Fruit fly (Drosophila melanogaster) whole organism, pupa: ENCODE data around the gene CG46308.

Source experiments
- CG10348 ChIP-seq: fragments of 200-800 bp; sonication (Bioruptor generic); IDR thresholded peaks from 2 replicates; pipeline ENCODE4 v1.3.6; 2022; ENCODE audit warnings: missing biosample characterization, missing genetic modification characterization
- CG12605 ChIP-seq: fragments of 200-800 bp; sonication (Bioruptor generic); IDR thresholded peaks from 2 replicates; pipeline ENCODE4 v1.3.6; 2022; ENCODE audit warnings: missing biosample characterization, missing genetic modification characterization
- CG13204 ChIP-seq: fragments of 200-800 bp; sonication (Bioruptor generic); optimal IDR thresholded peaks from 2 replicates; lab custom pipeline; 2018; ENCODE audit warnings: missing biosample characterization, mild to moderate bottlenecking, missing genetic modification characterization, moderate library complexity
- CG14655 ChIP-seq: fragments of 200-800 bp; sonication (Bioruptor generic); optimal IDR thresholded peaks from 3 replicates; lab custom pipeline; 2017; ENCODE audit warnings: mild to moderate bottlenecking, missing biosample characterization, missing genetic modification reagents, missing genetic modification characterization
- CG15710 ChIP-seq: fragments of 200-800 bp; sonication (Bioruptor generic); optimal IDR thresholded peaks from 2 replicates; lab custom pipeline; 2018; ENCODE audit warnings: missing biosample characterization, mild to moderate bottlenecking, missing genetic modification characterization, moderate library complexity
- CG17806 ChIP-seq: fragments of 200-800 bp; sonication (Bioruptor generic); optimal IDR thresholded peaks from 2 replicates; lab custom pipeline; 2018; ENCODE audit warnings: missing biosample characterization, mild to moderate bottlenecking, missing genetic modification characterization, moderate library complexity
- CG32121 ChIP-seq: fragments of 200-800 bp; sonication (Bioruptor generic); IDR thresholded peaks from 2 replicates; pipeline ENCODE4 v1.3.6; 2022; ENCODE audit warnings: missing biosample characterization, missing genetic modification characterization
- CG34367 ChIP-seq: fragments of 200-800 bp; sonication (Bioruptor generic); optimal IDR thresholded peaks from 2 replicates; lab custom pipeline; 2018; ENCODE audit warnings: missing biosample characterization, mild to moderate bottlenecking, missing genetic modification characterization
- CG4496 ChIP-seq: fragments of 200-800 bp; sonication (Bioruptor generic); IDR thresholded peaks from 3 replicates; pipeline ENCODE4 v1.3.6; 2022; ENCODE audit warnings: missing biosample characterization, missing genetic modification characterization
- CG8159 ChIP-seq: fragments of 200-800 bp; sonication (Bioruptor generic); optimal IDR thresholded peaks from 3 replicates; lab custom pipeline; 2018; ENCODE audit warnings: missing biosample characterization, mild to moderate bottlenecking, missing genetic modification characterization, moderate library complexity
- CG8301 ChIP-seq: fragments of 200-800 bp; sonication (Bioruptor generic); optimal IDR thresholded peaks from 2 replicates; lab custom pipeline; 2018; ENCODE audit warnings: missing biosample characterization, mild to moderate bottlenecking, missing genetic modification characterization
- CG9948 ChIP-seq: fragments of 200-800 bp; sonication (Bioruptor generic); optimal IDR thresholded peaks from 2 replicates; lab custom pipeline; 2018; ENCODE audit warnings: missing biosample characterization, mild to moderate bottlenecking, missing genetic modification characterization, moderate library complexity
- D1 ChIP-seq: fragments of 200-800 bp; sonication (Bioruptor generic); optimal IDR thresholded peaks from 2 replicates; lab custom pipeline; 2018; ENCODE audit warnings: missing biosample characterization, mild to moderate bottlenecking, missing genetic modification characterization, moderate library complexity
- EcR ChIP-seq: fragments of 200-800 bp; sonication (Bioruptor generic); optimal IDR thresholded peaks from 3 replicates; lab custom pipeline; 2019; ENCODE audit warnings: missing biosample characterization, missing genetic modification characterization, mild to moderate bottlenecking, moderate library complexity, missing genetic modification reagents
- Ets98B ChIP-seq: fragments of 200-800 bp; sonication (Bioruptor generic); IDR thresholded peaks from 2 replicates; pipeline ENCODE4 v1.3.6; 2022; ENCODE audit warnings: missing biosample characterization, missing genetic modification characterization
- Pif1A ChIP-seq: fragments of 200-800 bp; sonication (Bioruptor generic); optimal IDR thresholded peaks from 3 replicates; lab custom pipeline; 2016; ENCODE audit warnings: missing biosample characterization, missing genetic modification characterization
- Pif1B ChIP-seq: fragments of 200-800 bp; sonication (Bioruptor generic); optimal IDR thresholded peaks from 3 replicates; lab custom pipeline; 2016; ENCODE audit warnings: missing biosample characterization, missing genetic modification characterization
- Snoo ChIP-seq: fragments of 200-800 bp; sonication (Bioruptor generic); optimal IDR thresholded peaks from 3 replicates; lab custom pipeline; 2017; ENCODE audit warnings: missing biosample characterization, mild to moderate bottlenecking, missing genetic modification characterization, inconsistent platforms
- fd96Ca ChIP-seq: fragments of 200-800 bp; sonication (Bioruptor generic); IDR thresholded peaks from 3 replicates; pipeline ENCODE4 v1.3.6; 2022; ENCODE audit warnings: missing biosample characterization, missing genetic modification characterization
- gl ChIP-seq: fragments of 200-800 bp; sonication (Bioruptor generic); optimal IDR thresholded peaks from 2 replicates; lab custom pipeline; 2018; ENCODE audit warnings: missing biosample characterization, mild to moderate bottlenecking, missing genetic modification characterization
- rn ChIP-seq: fragments of 200-800 bp; sonication (Bioruptor generic); IDR thresholded peaks from 2 replicates; pipeline ENCODE4 v1.3.6; 2022; ENCODE audit warnings: missing biosample characterization, missing genetic modification characterization

CG46308 gene

dm6 chr2L:13530774-13531173, 69.2 kb downstream of the CG46308 start, which contains the start of gene CG33643:
Gene CG33643 (plus strand): TSS chr2L:13531074.
- no peak for TF ChIP-seq Ets98B (GFP tag; lab: Robert Waterston, UW)
- TF ChIP-seq CG14655 = no peak
- TF ChIP-seq CG8159 (tag; lab: Kevin White, UChicago) = no peak
- no peak for TF ChIP-seq CG13204 (GFP tag; lab: Kevin White, UChicago)
- TF ChIP-seq CG9948 (tag; lab: Kevin White, UChicago) = no peak
- no peak for TF ChIP-seq CG17806
- no peak for TF ChIP-seq fd96Ca (GFP tag; lab: Robert Waterston, UW)
- no peak for TF ChIP-seq CG12605 (GFP tag; lab: Robert Waterston, UW)
- no peak for TF ChIP-seq CG10348 (GFP tag; lab: Robert Waterston, UW)
- TF ChIP-seq CG15710 = no peak
- TF ChIP-seq Snoo (tag; lab: Kevin White, UChicago) = no peak
- TF ChIP-seq CG32121 (GFP tag; lab: Robert Waterston, UW) = no peak
- TF ChIP-seq CG4496 (GFP tag; lab: Robert Waterston, UW) = no peak

dm6 chr2L:13531785-13532184, 70.2 kb downstream of the CG46308 start, which contains the start of gene CG33644:
Gene CG33644 (plus strand): TSS chr2L:13532085.
- no peak for TF ChIP-seq D1
- TF ChIP-seq CG14655 = no peak
- TF ChIP-seq EcR (GFP tag; lab: Kevin White, UChicago) = no peak
- TF ChIP-seq, all 21 proteins: peak for 0

dm6 chr2L:13532524-13532923, 71.0 kb downstream of the CG46308 start, which contains the start of gene CG33645:
Gene CG33645 (plus strand): TSS chr2L:13532824.
- no peak for TF ChIP-seq Pif1A (GFP tag; lab: Kevin White, UChicago)
- TF ChIP-seq CG32121 (GFP tag; lab: Robert Waterston, UW) = no peak
- no peak for TF ChIP-seq CG34367 (tag; lab: Kevin White, UChicago)
- TF ChIP-seq rn (GFP tag; lab: Robert Waterston, UW) = no peak
- TF ChIP-seq CG15710 = no peak
- no peak for TF ChIP-seq CG13204 (GFP tag; lab: Kevin White, UChicago)

dm6 chr2L:13535678-13536077, 74.1 kb downstream of the CG46308 start, which contains the start of gene CG15638:
Gene CG15638 (minus strand): TSS chr2L:13535778.
- TF ChIP-seq CG13204 (GFP tag; lab: Kevin White, UChicago) (no peak), EcR (GFP tag; lab: Kevin White, UChicago) (no peak), D1 (no peak), Pif1B (no peak), CG17806 (no peak), CG8301 (no peak), rn (GFP tag; lab: Robert Waterston, UW) (no peak), gl (no peak), CG12605 (GFP tag; lab: Robert Waterston, UW) (no peak), CG32121 (GFP tag; lab: Robert Waterston, UW) (no peak), CG34367 (tag; lab: Kevin White, UChicago) (no peak), CG8159 (tag; lab: Kevin White, UChicago) (no peak), CG10348 (GFP tag; lab: Robert Waterston, UW) (no peak), CG15710 (no peak), CG14655 (no peak), CG9948 (tag; lab: Kevin White, UChicago) (no peak), Ets98B (GFP tag; lab: Robert Waterston, UW) (no peak), CG4496 (GFP tag; lab: Robert Waterston, UW) (no peak), Snoo (tag; lab: Kevin White, UChicago) (no peak), Pif1A (GFP tag; lab: Kevin White, UChicago) (no peak)

DNA sequence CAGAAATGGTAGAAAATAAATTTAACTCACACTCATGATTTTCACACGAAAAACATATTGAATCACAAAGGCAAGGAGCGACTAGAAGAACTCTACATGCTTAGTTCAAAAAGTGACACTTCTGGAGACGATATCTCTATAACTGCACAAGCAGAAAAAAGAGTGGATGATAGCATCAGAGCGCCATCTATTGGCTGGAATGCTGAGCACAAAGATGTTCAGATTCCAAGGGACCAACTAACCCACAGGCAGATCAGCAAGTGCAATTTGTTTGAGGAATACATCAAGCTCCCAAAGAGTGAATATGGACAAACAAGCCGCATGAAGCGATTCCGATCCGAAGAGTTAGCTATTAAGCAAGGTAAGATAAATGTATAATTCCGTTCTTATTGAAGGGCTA, 79.1 kb downstream of the CG46308 start, which contains the start of gene CG16852:
Gene CG16852 (plus strand): TSS at position 48 of the 400 bp plus-strand sequence.
- TF ChIP-seq CG15710 = no peak
- no peak for TF ChIP-seq Ets98B (GFP tag; lab: Robert Waterston, UW)

- TF ChIP-seq D1 (no peak), CG4496 (GFP tag; lab: Robert Waterston, UW) (no peak), CG32121 (GFP tag; lab: Robert Waterston, UW) (no peak), CG17806 (no peak), EcR (GFP tag; lab: Kevin White, UChicago) (no peak), CG8301 (no peak), CG13204 (GFP tag; lab: Kevin White, UChicago) (no peak), Snoo (tag; lab: Kevin White, UChicago) (no peak), fd96Ca (GFP tag; lab: Robert Waterston, UW) (no peak), CG14655 (no peak), CG34367 (tag; lab: Kevin White, UChicago) (no peak), CG8159 (tag; lab: Kevin White, UChicago) (no peak), Pif1A (GFP tag; lab: Kevin White, UChicago) (no peak), gl (no peak)
Measured at dm6 chr2L:13541968-13542367, 80.4 kb downstream of the CG46308 start, which contains the start of gene CG16853. Gene CG16853 (plus strand): TSS chr2L:13542268.

DNA sequence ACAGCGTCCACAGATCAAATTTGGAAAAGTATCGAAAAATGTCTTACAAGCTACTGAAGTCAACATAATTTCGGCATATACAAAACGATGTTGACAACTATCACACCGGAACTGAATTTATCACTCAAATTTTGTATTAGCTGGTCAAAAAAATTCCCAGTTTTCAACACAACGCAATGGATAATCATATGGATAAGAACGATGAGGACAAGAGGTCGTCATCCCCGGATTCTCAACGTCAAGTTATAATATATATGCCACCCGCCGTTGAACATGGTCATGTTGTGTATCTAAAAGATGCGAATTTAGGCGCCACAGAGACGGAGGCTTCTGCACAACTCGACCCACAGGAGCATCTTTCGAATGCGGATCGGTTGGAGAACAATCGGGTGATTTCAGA, 80.9 kb downstream of the CG46308 start, which contains the start of gene CG9263:
Gene CG9263 (minus strand): TSS at position 101 of the 400 bp plus-strand sequence.
- TF ChIP-seq CG13204 (GFP tag; lab: Kevin White, UChicago) = no peak
- no peak for TF ChIP-seq CG17806
- TF ChIP-seq Pif1A (GFP tag; lab: Kevin White, UChicago) = no peak
- no peak for TF ChIP-seq CG14655
- TF ChIP-seq EcR (GFP tag; lab: Kevin White, UChicago) = no peak
- no peak for TF ChIP-seq CG8301
- TF ChIP-seq Pif1B = no peak
- TF ChIP-seq rn (GFP tag; lab: Robert Waterston, UW) = no peak
- TF ChIP-seq CG12605 (GFP tag; lab: Robert Waterston, UW) = no peak
- no peak for TF ChIP-seq Snoo (tag; lab: Kevin White, UChicago)
